Fruit fly (Drosophila melanogaster): ENCODE results near the gene CG15721.

The CG15721 gene

DNA sequence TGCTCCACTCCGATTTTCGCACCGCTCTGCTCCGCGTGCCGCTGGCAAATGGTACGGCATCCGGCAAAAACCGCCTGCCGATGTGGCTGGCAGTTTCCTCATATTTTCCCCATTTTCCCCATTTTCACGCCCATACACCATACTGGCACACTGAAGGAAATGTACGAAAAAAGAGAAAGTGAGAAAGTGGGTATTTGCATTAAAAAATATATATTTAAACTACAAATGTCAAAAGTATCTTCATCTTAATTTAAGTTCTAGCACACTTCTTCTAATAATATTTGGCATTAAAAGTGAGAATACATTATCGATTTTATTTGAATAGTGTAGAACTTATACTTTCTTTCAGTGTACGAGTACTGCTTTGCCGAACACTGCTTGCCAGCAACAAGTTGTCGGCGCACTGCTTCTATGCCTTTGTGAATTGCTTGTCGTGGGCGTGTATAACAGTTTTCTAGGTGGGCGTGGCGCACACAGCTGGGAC lies 13.1 kb upstream of the CG15721 start, which contains the start of gene hec (continued):
- TF ChIP-seq CG3995 (GFP tag; optimal IDR thresholded peaks at IDR 0.05) (no peak), CG18599 (GFP tag; optimal IDR thresholded peaks at IDR 0.05) (peak; percentile 60), ssp (GFP tag; IDR thresholded peaks at IDR 0.05) (no peak), Mrtf (GFP tag; IDR thresholded peaks at IDR 0.05) (no peak), gcm2 (GFP tag; optimal IDR thresholded peaks at IDR 0.05) (no peak), CG16863 (GFP tag; optimal IDR thresholded peaks at IDR 0.05) (no peak), MTF-1 (GFP tag; optimal IDR thresholded peaks at IDR 0.05; ENCODE audit: borderline replicate concordance) (no peak), CG1647 (GFP tag; optimal IDR thresholded peaks at IDR 0.05) (no peak), CG18619 (GFP tag; optimal IDR thresholded peaks at IDR 0.05) (no peak), gce (GFP tag; IDR thresholded peaks at IDR 0.05) (no peak), CG32532 (GFP tag; IDR thresholded peaks at IDR 0.05) (0 out of 2 replicates have a peak, but pooled peaks have one; percentile 9), CrebB (tag; optimal IDR thresholded peaks at IDR 0.05) (no peak), CG17385 (GFP tag; optimal IDR thresholded peaks at IDR 0.05) (no peak), gsb (GFP tag; IDR thresholded peaks at IDR 0.05) (no peak), ewg (GFP tag; optimal IDR thresholded peaks at IDR 0.05) (no peak), CG1529 (GFP tag; optimal IDR thresholded peaks at IDR 0.05) (no peak), CG17802 (tag; optimal IDR thresholded peaks at IDR 0.05) (no peak), schlank (tag; optimal IDR thresholded peaks at IDR 0.05) (no peak), CG10366 (GFP tag; IDR thresholded peaks at IDR 0.05) (peak; percentile 11; the same call in 1 of the 2 replicates), CG9609 (GFP tag; optimal IDR thresholded peaks at IDR 0.05) (no peak), CG18764 (GFP tag; optimal IDR thresholded peaks at IDR 0.05) (no peak), zen2 (GFP tag; IDR thresholded peaks at IDR 0.05; ENCODE audit: partially characterized antibody) (no peak), CG11456 (GFP tag; IDR thresholded peaks at IDR 0.05) (no peak), CG4328 (GFP tag; optimal IDR thresholded peaks at IDR 0.05) (no peak), Ets65A (GFP tag) (peak; percentile 39), Hsf (GFP tag; optimal IDR thresholded peaks at IDR 0.05) (no peak), prd (optimal IDR thresholded peaks at IDR 0.05) (no peak), prd (GFP tag; IDR thresholded peaks at IDR 0.05) (peak; percentile 35; the same call in 1 of the 3 replicates), Atf6 (GFP tag; IDR thresholded peaks at IDR 0.05) (no peak), dati (GFP tag; IDR thresholded peaks at IDR 0.05) (no peak), caup (GFP tag; optimal IDR thresholded peaks at IDR 0.05; ENCODE audit: severe bottlenecking) (no peak), stwl (tag; optimal IDR thresholded peaks at IDR 0.05) (peak; percentile 1), Oli (tag; optimal IDR thresholded peaks at IDR 0.05) (peak; percentile 24), gem (tag; optimal IDR thresholded peaks at IDR 0.05) (peak; percentile 62), CG17912 (GFP tag; optimal IDR thresholded peaks at IDR 0.05) (no peak), CG7556 (GFP tag; optimal IDR thresholded peaks at IDR 0.05) (peak; percentile 7), sd (tag; optimal IDR thresholded peaks at IDR 0.05) (no peak), corto (GFP tag; optimal IDR thresholded peaks at IDR 0.05) (no peak), CG11696 (GFP tag; IDR thresholded peaks at IDR 0.05) (no peak), CG10959 (GFP tag; IDR thresholded peaks at IDR 0.05) (no peak), tio (GFP tag; optimal IDR thresholded peaks at IDR 0.05) (no peak), dm (GFP tag; optimal IDR thresholded peaks at IDR 0.05) (no peak), Ada2b (GFP tag; IDR thresholded peaks at IDR 0.05) (peak; percentile 13; the same call in 1 of the 2 replicates), CG8359 (GFP tag; optimal IDR thresholded peaks at IDR 0.05; ENCODE audit: borderline replicate concordance) (no peak), CG15696 (tag; optimal IDR thresholded peaks at IDR 0.05) (no peak), twi (tag; optimal IDR thresholded peaks at IDR 0.05) (no peak), CG10431 (GFP tag; optimal IDR thresholded peaks at IDR 0.05) (no peak), CG30403 (GFP tag; optimal IDR thresholded peaks at IDR 0.05) (peak; percentile 34), CG31441 (GFP tag; IDR thresholded peaks at IDR 0.05) (peak; percentile 29; the same call in 1 of the 2 replicates), CG2889 (GFP tag; IDR thresholded peaks at IDR 0.05) (no peak), Side (GFP tag; optimal IDR thresholded peaks at IDR 0.05) (no peak)
